Fruit fly (Drosophila melanogaster) whole organism, embryonic: ENCODE measurements around the gene Ugt305A1.
A peak's percentile ranks its signal among the peaks of the same experiment; 100 is the strongest.

Experiments used
- Adf1 ChIP-seq: fragments of 200-800 bp; sonication (Bioruptor generic); IDR thresholded peaks from 2 replicates; pipeline ENCODE4 v1.3.6; 2022; ENCODE audit warnings: missing biosample characterization, missing genetic modification characterization
- BEAF-32 ChIP-seq: fragments of 200-800 bp; sonication (Bioruptor generic); optimal IDR thresholded peaks from 3 replicates; lab custom pipeline; 2017; ENCODE audit warnings: missing biosample characterization, missing genetic modification characterization, mild to moderate bottlenecking, moderate library complexity, missing genetic modification reagents
- CG10274 ChIP-seq: fragments of 200-800 bp; sonication (Bioruptor generic); optimal IDR thresholded peaks from 3 replicates; lab custom pipeline; 2017; ENCODE audit warnings: missing biosample characterization, mild to moderate bottlenecking, missing genetic modification characterization
- CG11696 ChIP-seq: fragments of 200-800 bp; sonication (Bioruptor generic); IDR thresholded peaks from 2 replicates; pipeline ENCODE4 v1.3.6; 2022; ENCODE audit warnings: missing biosample characterization, missing genetic modification characterization
- CG12299 ChIP-seq: fragments of 200-800 bp; sonication (Bioruptor generic); optimal IDR thresholded peaks from 2 replicates; lab custom pipeline; 2018; ENCODE audit warnings: missing biosample characterization, mild to moderate bottlenecking, missing genetic modification characterization
- CG12942 ChIP-seq: fragments of 200-800 bp; sonication (Bioruptor generic); optimal IDR thresholded peaks from 3 replicates; lab custom pipeline; 2016; ENCODE audit warnings: missing biosample characterization, missing genetic modification characterization
- CG17328 ChIP-seq: fragments of 200-800 bp; sonication (Bioruptor generic); IDR thresholded peaks from 2 replicates; pipeline ENCODE4 v1.3.6; 2022; ENCODE audit warnings: missing biosample characterization, missing genetic modification characterization
- CG18476 ChIP-seq: fragments of 200-800 bp; sonication (Bioruptor generic); optimal IDR thresholded peaks from 2 replicates; lab custom pipeline; 2016; ENCODE audit warnings: missing biosample characterization, mild to moderate bottlenecking, missing genetic modification characterization
- CG18619 ChIP-seq: fragments of 200-800 bp; sonication (Bioruptor generic); optimal IDR thresholded peaks from 3 replicates; lab custom pipeline; 2017; ENCODE audit warnings: missing biosample characterization, mild to moderate bottlenecking, missing genetic modification characterization
- CG2712 ChIP-seq: fragments of 200-800 bp; optimal IDR thresholded peaks from 3 replicates; lab custom pipeline; 2019; ENCODE audit warnings: missing biosample characterization, mild to moderate bottlenecking, missing genetic modification characterization, moderate library complexity
- CG2889 ChIP-seq: fragments of 200-800 bp; sonication (Bioruptor generic); IDR thresholded peaks from 3 replicates; pipeline ENCODE4 v1.3.6; 2022; ENCODE audit warnings: missing biosample characterization, missing genetic modification characterization
- CG30403 ChIP-seq: fragments of 200-800 bp; sonication (Bioruptor generic); optimal IDR thresholded peaks from 3 replicates; lab custom pipeline; 2016; ENCODE audit warnings: missing biosample characterization, missing genetic modification characterization
- CG34224 ChIP-seq: fragments of 200-800 bp; sonication (Bioruptor generic); IDR thresholded peaks from 3 replicates; pipeline ENCODE4 v1.3.6; 2022; ENCODE audit warnings: missing biosample characterization, missing genetic modification characterization; ENCODE audit not compliant: partially characterized antibody
- CG34376 ChIP-seq: fragments of 200-800 bp; sonication (Bioruptor generic); optimal IDR thresholded peaks from 2 replicates; lab custom pipeline; 2018; ENCODE audit warnings: missing biosample characterization, mild to moderate bottlenecking, missing genetic modification characterization
- CG3995 ChIP-seq: fragments of 200-800 bp; sonication (Bioruptor generic); optimal IDR thresholded peaks from 3 replicates; lab custom pipeline; 2016; ENCODE audit warnings: missing biosample characterization, missing genetic modification characterization
- CG6683 ChIP-seq: fragments of 200-800 bp; sonication (Bioruptor generic); optimal IDR thresholded peaks from 2 replicates; lab custom pipeline; 2017; ENCODE audit warnings: missing biosample characterization, mild to moderate bottlenecking, missing genetic modification characterization, missing genetic modification reagents
- CG7271 ChIP-seq: fragments of 200-800 bp; sonication (Bioruptor generic); optimal IDR thresholded peaks from 2 replicates; lab custom pipeline; 2018; ENCODE audit warnings: missing biosample characterization, mild to moderate bottlenecking, missing genetic modification characterization, moderate library complexity
- CG7786 ChIP-seq: fragments of 200-800 bp; sonication (Bioruptor generic); optimal IDR thresholded peaks from 2 replicates; lab custom pipeline; 2016; ENCODE audit warnings: missing biosample characterization, missing genetic modification characterization
- CG8944 ChIP-seq: fragments of 200-800 bp; sonication (Bioruptor generic); optimal IDR thresholded peaks from 3 replicates; lab custom pipeline; 2016; ENCODE audit warnings: missing biosample characterization, missing genetic modification characterization
- CG9215 ChIP-seq: fragments of 200-800 bp; sonication (Bioruptor generic); IDR thresholded peaks from 2 replicates; pipeline ENCODE4 v1.3.6; 2022; ENCODE audit warnings: missing biosample characterization, missing genetic modification characterization
- CG9609 ChIP-seq: fragments of 200-800 bp; sonication (Bioruptor generic); optimal IDR thresholded peaks from 3 replicates; lab custom pipeline; 2016; ENCODE audit warnings: missing biosample characterization, missing genetic modification characterization
- CG9817 ChIP-seq: fragments of 200-800 bp; sonication (Bioruptor generic); optimal IDR thresholded peaks from 2 replicates; lab custom pipeline; 2018; ENCODE audit warnings: missing biosample characterization, mild to moderate bottlenecking, missing genetic modification characterization, moderate library complexity
- PHDP ChIP-seq: fragments of 200-800 bp; sonication (Bioruptor generic); optimal IDR thresholded peaks from 3 replicates; lab custom pipeline; 2018; ENCODE audit warnings: missing biosample characterization, mild to moderate bottlenecking, missing genetic modification characterization, moderate library complexity
- Rfx ChIP-seq: fragments of 200-800 bp; sonication (Bioruptor generic); IDR thresholded peaks from 2 replicates; pipeline ENCODE4 v1.3.6; 2022; ENCODE audit warnings: missing biosample characterization, missing genetic modification characterization
- Side ChIP-seq: fragments of 200-800 bp; sonication (Bioruptor generic); optimal IDR thresholded peaks from 2 replicates; lab custom pipeline; 2016; ENCODE audit warnings: missing biosample characterization, missing genetic modification characterization
- Sin3A ChIP-seq: fragments of >200 bp; optimal IDR thresholded peaks from 2 replicates; lab custom pipeline; 2018
- Sox100B ChIP-seq: fragments of 200-800 bp; sonication (Bioruptor generic); optimal IDR thresholded peaks from 3 replicates; lab custom pipeline; 2018; ENCODE audit warnings: missing biosample characterization, mild to moderate bottlenecking, missing genetic modification characterization
- Spps ChIP-seq: fragments of 200-800 bp; sonication (Bioruptor generic); optimal IDR thresholded peaks from 2 replicates; lab custom pipeline; 2018; ENCODE audit warnings: missing biosample characterization, mild to moderate bottlenecking, missing genetic modification characterization
- cg ChIP-seq: fragments of 200-800 bp; sonication (Bioruptor generic); optimal IDR thresholded peaks from 3 replicates; lab custom pipeline; 2019; ENCODE audit warnings: missing biosample characterization, mild to moderate bottlenecking, missing genetic modification characterization, moderate library complexity
- croc ChIP-seq: fragments of 200-800 bp; sonication (Bioruptor generic); conservative IDR thresholded peaks from 3 replicates; pipeline ENCODE4 v1.3.6; 2022; ENCODE audit warnings: missing biosample characterization, missing genetic modification characterization
- dm ChIP-seq: fragments of 200-800 bp; sonication (Bioruptor generic); optimal IDR thresholded peaks from 3 replicates; lab custom pipeline; 2016; ENCODE audit warnings: missing biosample characterization, missing genetic modification characterization
- dmrt99B ChIP-seq: fragments of 200-800 bp; sonication (Bioruptor generic); optimal IDR thresholded peaks from 2 replicates; lab custom pipeline; 2018; ENCODE audit warnings: missing biosample characterization, mild to moderate bottlenecking, missing genetic modification characterization, moderate library complexity
- dpn ChIP-seq, 2 experiments: fragments of 200-800 bp; sonication (Bioruptor generic); optimal IDR thresholded peaks; 3 replicates each; lab custom pipeline; 2016; ENCODE audit warnings: missing biosample characterization in 2 of 2, missing genetic modification characterization in 2 of 2
- eve ChIP-seq, 2 experiments: fragments of >200 bp; optimal IDR thresholded peaks; 2 replicates each; lab custom pipeline; 2017; ENCODE audit warnings: missing biosample characterization in 2 of 2, missing genetic modification characterization in 2 of 2
- gcm2 ChIP-seq: fragments of 200-800 bp; sonication (Bioruptor generic); optimal IDR thresholded peaks from 2 replicates; lab custom pipeline; 2016; ENCODE audit warnings: missing biosample characterization, missing genetic modification characterization
- gem ChIP-seq: fragments of 200-800 bp; sonication (Bioruptor generic); optimal IDR thresholded peaks from 2 replicates; lab custom pipeline; 2019; ENCODE audit warnings: missing biosample characterization, mild to moderate bottlenecking, missing genetic modification characterization, moderate library complexity
- grn ChIP-seq: fragments of 200-800 bp; sonication (Bioruptor generic); optimal IDR thresholded peaks from 3 replicates; lab custom pipeline; 2017; ENCODE audit warnings: missing biosample characterization, missing genetic modification characterization
- gt ChIP-seq: fragments of 200-800 bp; sonication (Bioruptor generic); IDR thresholded peaks from 2 replicates; pipeline ENCODE4 v1.3.6; 2022; ENCODE audit warnings: missing biosample characterization, missing genetic modification characterization
- hbn ChIP-seq: fragments of 200-800 bp; sonication (Bioruptor generic); IDR thresholded peaks from 2 replicates; pipeline ENCODE4 v1.3.6; 2022; ENCODE audit warnings: missing biosample characterization, missing genetic modification characterization; ENCODE audit not compliant: partially characterized antibody
- hkb ChIP-seq, 2 experiments: fragments of 200-800 bp in 1 of 2; fragments of >200 bp in 1 of 2; sonication (Bioruptor generic) in 1 of 2; IDR thresholded peaks in 1 of 2; optimal IDR thresholded peaks in 1 of 2; 2 replicates each; pipeline versions ENCODE4 v1.3.6 to Lab custom; 2017 to 2022; ENCODE audit warnings: missing biosample characterization in 1 of 2, missing genetic modification characterization in 1 of 2
- lbe ChIP-seq: fragments of 200-800 bp; sonication (Bioruptor generic); optimal IDR thresholded peaks from 2 replicates; lab custom pipeline; 2016; ENCODE audit warnings: missing biosample characterization, mild to moderate bottlenecking, missing genetic modification characterization
- nerfin-1 ChIP-seq: fragments of 200-800 bp; sonication (Bioruptor generic); optimal IDR thresholded peaks from 3 replicates; lab custom pipeline; 2019; ENCODE audit warnings: missing biosample characterization, mild to moderate bottlenecking, missing genetic modification characterization, moderate library complexity
- nerfin-2 ChIP-seq: fragments of 200-800 bp; sonication (Bioruptor generic); IDR thresholded peaks from 2 replicates; pipeline ENCODE4 v1.3.6; 2022; ENCODE audit warnings: missing biosample characterization, missing genetic modification characterization; ENCODE audit not compliant: partially characterized antibody
- pros ChIP-seq: fragments of 200-800 bp; sonication (Bioruptor generic); optimal IDR thresholded peaks from 3 replicates; lab custom pipeline; 2019; ENCODE audit warnings: missing biosample characterization, mild to moderate bottlenecking, missing genetic modification characterization, moderate library complexity
- pum ChIP-seq: fragments of 200-800 bp; sonication (Bioruptor generic); optimal IDR thresholded peaks from 2 replicates; lab custom pipeline; 2016; ENCODE audit warnings: missing biosample characterization, missing genetic modification characterization
- sc ChIP-seq, 3 experiments: fragments of >200 bp in 2 of 3; fragments of 200-800 bp in 1 of 3; sonication (Bioruptor generic) in 1 of 3; optimal IDR thresholded peaks; 2 replicates in 2 of 3; 3 replicates in 1 of 3; lab custom pipeline; 2017; ENCODE audit warnings: mild to moderate bottlenecking in 1 of 3, missing biosample characterization in 1 of 3, missing genetic modification characterization in 1 of 3, missing genetic modification reagents in 1 of 3
- sens ChIP-seq: fragments of 200-800 bp; sonication (Bioruptor generic); peaks from one replicate; lab custom pipeline; 2016; ENCODE audit warnings: missing biosample characterization, missing genetic modification characterization
- so ChIP-seq: fragments of 200-800 bp; sonication (Bioruptor generic); IDR thresholded peaks from 3 replicates; pipeline ENCODE4 v1.3.6; 2022; ENCODE audit warnings: missing biosample characterization, missing genetic modification characterization
- tgo ChIP-seq: fragments of 200-800 bp; sonication (Bioruptor generic); IDR thresholded peaks from 3 replicates; pipeline ENCODE4 v1.3.6; 2022; ENCODE audit warnings: missing biosample characterization, missing genetic modification characterization

Ugt305A1 gene

dm6 chr3L:4108844-4109494 is 49.4 kb downstream of the Ugt305A1 start (continued):
- TF ChIP-seq nerfin-2: no peak
- TF ChIP-seq Spps: peak; percentile 28
- TF ChIP-seq CG9817 (tag; lab: Kevin White, UChicago): peak; percentile 46
- no peak for TF ChIP-seq Sin3A (lab: Kevin White, UChicago)
- TF ChIP-seq lbe: no peak
- no peak for TF ChIP-seq BEAF-32 (GFP tag; lab: Kevin White, UChicago)
- peak; percentile 60 for TF ChIP-seq CG6683 (GFP tag; lab: Kevin White, UChicago)
- peak; percentile 60 for TF ChIP-seq Side (GFP tag; lab: Kevin White, UChicago)
- TF ChIP-seq pum (GFP tag; lab: Kevin White, UChicago): peak; percentile 62
- TF ChIP-seq Rfx (GFP tag; lab: Robert Waterston, UW): peak; percentile 69
- TF ChIP-seq gt (GFP tag; lab: Robert Waterston, UW): no peak
- peak; percentile 69 for TF ChIP-seq CG10274 (GFP tag; lab: Kevin White, UChicago)
- TF ChIP-seq CG12299 (tag; lab: Kevin White, UChicago): peak; percentile 25
- peak; percentile 56 for TF ChIP-seq CG9609
- TF ChIP-seq hbn: no peak
- TF ChIP-seq sc (optimal IDR thresholded peaks at IDR 0.05; lab: Kevin White, UChicago): no peak
- TF ChIP-seq sc (GFP tag; optimal IDR thresholded peaks at IDR 0.05; lab: Kevin White, UChicago): peak; percentile 59
- peak; percentile 42 for TF ChIP-seq CG18476
- TF ChIP-seq nerfin-1: peak; percentile 61
- TF ChIP-seq gem (tag; lab: Kevin White, UChicago): peak; percentile 82
- TF ChIP-seq Sox100B: peak; percentile 85
- TF ChIP-seq CG17328: peak; percentile 49
- no peak for TF ChIP-seq hkb (optimal IDR thresholded peaks at IDR 0.05; lab: Kevin White, UChicago)
- TF ChIP-seq hkb (GFP tag; IDR thresholded peaks at IDR 0.05; lab: Robert Waterston, UW): peak; percentile 65
- no peak for TF ChIP-seq gcm2 (GFP tag; lab: Kevin White, UChicago)
- no peak for TF ChIP-seq pros (GFP tag; lab: Kevin White, UChicago)
- TF ChIP-seq CG7786 (GFP tag; lab: Kevin White, UChicago): peak; percentile 54
- no peak for TF ChIP-seq grn (GFP tag; lab: Kevin White, UChicago)
- peak; percentile 7 for TF ChIP-seq CG7271
- TF ChIP-seq Adf1: peak; percentile 92
- peak; percentile 75 for TF ChIP-seq PHDP (tag; lab: Kevin White, UChicago)
- TF ChIP-seq CG12942 (GFP tag; lab: Kevin White, UChicago): peak; percentile 57
- TF ChIP-seq CG34224 (GFP tag; lab: Robert Waterston, UW): no peak
- peak; percentile 56; the same call in 2 of the 3 replicates for TF ChIP-seq so (GFP tag; lab: Robert Waterston, UW)
- TF ChIP-seq dpn (GFP tag; optimal IDR thresholded peaks at IDR 0.05; lab: Kevin White, UChicago): peak; percentile 76 to 78
- TF ChIP-seq tgo (GFP tag; lab: Robert Waterston, UW): peak; percentile 58
- peak; percentile 52 for TF ChIP-seq CG8944 (GFP tag; lab: Kevin White, UChicago)
- TF ChIP-seq eve (GFP tag; optimal IDR thresholded peaks at IDR 0.05; lab: Kevin White, UChicago): no peak
- peak; percentile 79 for TF ChIP-seq CG30403 (GFP tag; lab: Kevin White, UChicago)
- TF ChIP-seq CG3995 (GFP tag; lab: Kevin White, UChicago): peak; percentile 24
- TF ChIP-seq sens: peak; percentile 97
- TF ChIP-seq CG11696 (GFP tag; lab: Robert Waterston, UW): no peak
- peak; percentile 67 for TF ChIP-seq croc
- TF ChIP-seq CG2889: no peak
- TF ChIP-seq CG9215: peak; percentile 67
- peak; percentile 81 for TF ChIP-seq CG2712
- TF ChIP-seq CG18619 (GFP tag; lab: Kevin White, UChicago): peak; percentile 72
- TF ChIP-seq dmrt99B (tag; lab: Kevin White, UChicago): peak; percentile 90
- TF ChIP-seq CG34376 (GFP tag; lab: Kevin White, UChicago): peak; percentile 22
- no peak for TF ChIP-seq cg
- TF ChIP-seq dm (GFP tag; lab: Kevin White, UChicago): peak; percentile 26
